Worm (Caenorhabditis elegans): Measurements from ENCODE around the gene K08D10.14.
"Not testable (repeated sequence)": the region's sequence is repeated elsewhere in the genome, so short reads cannot be mapped to it uniquely, and the experiment has no call there.

K08D10.14 gene

DNA sequence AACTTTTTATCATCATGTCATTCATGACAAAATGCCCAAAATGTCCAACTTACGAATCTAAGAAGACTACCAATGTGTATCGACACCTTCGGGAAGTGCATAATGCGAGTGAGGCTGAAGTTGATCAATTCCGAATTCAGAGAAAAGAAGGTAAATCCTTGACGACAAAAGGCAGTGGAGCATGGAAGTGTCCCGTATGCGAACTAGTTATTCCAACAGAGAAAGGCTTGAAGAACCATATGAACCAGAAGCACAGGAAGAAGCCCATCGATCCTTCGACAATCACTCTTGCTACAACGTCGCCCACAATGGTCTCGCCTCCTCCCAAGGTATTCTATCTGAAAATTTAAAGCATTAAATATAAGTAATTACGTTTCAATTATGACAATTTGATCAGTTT lies 31.4 kb downstream of the K08D10.14 start, which contains the start of gene K08D10.11:
TSS of gene K08D10.11 (minus strand) at position 101 of the 400 bp plus-strand sequence.
- not testable (repeated sequence) for TF ChIP-seq ceh-2, pax-1, nhr-11 (tag; optimal IDR thresholded peaks at IDR 0.05)

DNA sequence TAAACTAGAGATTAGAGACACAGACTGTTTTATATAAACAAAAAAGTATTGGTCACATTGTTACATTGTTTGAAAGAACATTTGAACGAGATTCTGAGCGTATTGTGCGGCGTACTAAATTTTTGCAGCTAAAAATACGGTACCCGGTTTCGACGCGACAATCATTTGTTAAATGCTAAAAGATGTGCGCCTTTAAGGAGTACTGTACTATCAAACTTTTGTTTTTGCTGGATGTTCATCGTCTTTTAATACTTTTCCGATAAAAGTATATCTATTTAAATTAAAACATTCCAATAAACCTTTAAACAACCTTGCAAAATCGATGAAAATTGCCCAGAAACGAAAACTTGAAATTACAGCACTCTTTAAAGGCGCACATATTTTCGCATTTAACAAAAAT lies 42.0 kb downstream of the K08D10.14 start, which contains the start of gene K06B9.6:
TSS of gene K06B9.6 (minus strand) at position 101 of the 400 bp plus-strand sequence.
- TF ChIP-seq fkh-10 (GFP tag; optimal IDR thresholded peaks at IDR 0.05); elt-2 (tag; optimal IDR thresholded peaks at IDR 0.05); hlh-30 (tag; optimal IDR thresholded peaks at IDR 0.05; ENCODE audit: insufficient read depth): not testable (repeated sequence)

DNA sequence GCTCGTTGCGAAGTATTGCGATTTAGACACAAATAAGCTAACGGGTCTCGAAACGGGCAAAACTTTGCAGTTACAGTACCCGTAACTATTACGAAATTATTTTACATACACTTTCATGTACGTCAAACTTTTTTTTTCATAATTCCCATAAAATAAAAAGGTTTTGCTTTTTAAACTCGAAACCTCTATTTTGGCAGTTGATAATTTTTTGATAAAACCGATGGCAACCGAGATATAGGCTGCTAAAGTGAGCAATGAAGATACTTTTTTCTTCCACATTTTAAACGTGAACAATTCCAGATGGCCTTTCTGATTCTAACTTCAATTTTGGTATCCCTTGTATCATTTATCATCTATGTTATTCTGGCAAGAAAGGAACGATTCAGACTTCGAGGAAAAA lies 42.4 kb downstream of the K08D10.14 start, which contains the start of gene cyp-25A6:
TSS of gene cyp-25A6 (plus strand) at position 301 of the 400 bp plus-strand sequence.
- not testable (repeated sequence) for TF ChIP-seq mec-3 (tag; optimal IDR thresholded peaks at IDR 0.05; ENCODE audit: borderline replicate concordance); ref-2 (tag; optimal IDR thresholded peaks at IDR 0.05); Y22D7AL.16 (tag; optimal IDR thresholded peaks at IDR 0.05)

DNA sequence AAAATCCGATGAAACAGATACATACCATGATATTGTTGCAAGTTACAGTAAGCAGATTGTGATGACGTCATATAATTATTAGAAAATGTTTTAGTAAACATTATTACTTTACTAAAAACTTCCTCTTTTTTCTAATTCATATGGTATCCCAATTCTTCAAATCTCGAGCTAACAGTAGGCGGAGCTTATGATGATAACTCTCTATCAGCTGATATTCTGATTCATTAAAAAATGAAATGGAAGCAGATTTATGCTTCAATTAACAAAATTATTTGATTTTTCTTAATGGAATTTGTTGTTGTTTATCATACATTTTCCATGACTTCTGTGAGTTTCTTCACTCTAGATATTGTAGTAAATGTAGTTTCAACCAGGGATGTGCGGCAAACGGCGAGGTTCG lies 49.5 kb downstream of the K08D10.14 start, which contains the start of gene pax-2:
TSS of gene pax-2 (minus strand) at position 101 of the 400 bp plus-strand sequence.
- no peak for TF ChIP-seq madf-2 (tag; optimal IDR thresholded peaks at IDR 0.05)
- no peak for TF ChIP-seq T23F11.4 (GFP tag; optimal IDR thresholded peaks at IDR 0.05)
- TF ChIP-seq che-1 (tag; optimal IDR thresholded peaks at IDR 0.05), result no peak
- TF ChIP-seq ceh-19 (GFP tag; optimal IDR thresholded peaks at IDR 0.05), result no peak
- no peak for TF ChIP-seq ets-4 (tag; optimal IDR thresholded peaks at IDR 0.05)
- no peak for TF ChIP-seq pros-1 (tag; optimal IDR thresholded peaks at IDR 0.05)
- no peak for TF ChIP-seq ttx-3 (tag; optimal IDR thresholded peaks at IDR 0.05)
- no peak for TF ChIP-seq fkh-10 (GFP tag; optimal IDR thresholded peaks at IDR 0.05)
- no peak for TF ChIP-seq syd-9 (tag; optimal IDR thresholded peaks at IDR 0.05)
- no peak for TF ChIP-seq ceh-45 (GFP tag; IDR thresholded peaks at IDR 0.05)
- TF ChIP-seq unc-42 (tag; optimal IDR thresholded peaks at IDR 0.05), result no peak
- TF ChIP-seq pha-2 (tag; optimal IDR thresholded peaks at IDR 0.05), result no peak

Data from whole organism, late embryonic.